Fruit fly (Drosophila melanogaster) whole organism, embryonic: ENCODE data around the gene Prosbeta2R2.

ENCODE experiments used
- Adf1 ChIP-seq: fragments of 200-800 bp; sonication (Bioruptor generic); IDR thresholded peaks from 2 replicates; pipeline ENCODE4 v1.3.6; 2022; ENCODE audit warnings: missing biosample characterization, missing genetic modification characterization
- Atf6 ChIP-seq: fragments of 200-800 bp; sonication (Bioruptor generic); IDR thresholded peaks from 2 replicates; pipeline ENCODE4 v1.3.6; 2022; ENCODE audit warnings: missing biosample characterization, missing genetic modification characterization
- CG10462 ChIP-seq: fragments of 200-800 bp; sonication (Bioruptor generic); optimal IDR thresholded peaks from 2 replicates; lab custom pipeline; 2016; ENCODE audit warnings: missing biosample characterization, missing genetic modification characterization
- CG11723 ChIP-seq: fragments of 200-800 bp; sonication (Bioruptor generic); optimal IDR thresholded peaks from 2 replicates; lab custom pipeline; 2017; ENCODE audit warnings: missing biosample characterization, mild to moderate bottlenecking, missing genetic modification characterization
- CG14441 ChIP-seq: fragments of 200-800 bp; sonication (Bioruptor generic); IDR thresholded peaks from 2 replicates; pipeline ENCODE4 v1.3.6; 2022; ENCODE audit warnings: missing biosample characterization, missing genetic modification characterization
- CG1602 ChIP-seq: fragments of 200-800 bp; sonication (Bioruptor generic); optimal IDR thresholded peaks from 3 replicates; lab custom pipeline; 2016; ENCODE audit warnings: missing biosample characterization, missing genetic modification characterization
- CG16813 ChIP-seq: fragments of 200-800 bp; sonication (Bioruptor generic); IDR thresholded peaks from 3 replicates; pipeline ENCODE4 v1.3.6; 2022; ENCODE audit warnings: missing biosample characterization, missing genetic modification characterization; ENCODE audit not compliant: partially characterized antibody
- CG18011 ChIP-seq: fragments of 200-800 bp; sonication (Bioruptor generic); optimal IDR thresholded peaks from 2 replicates; lab custom pipeline; 2017; ENCODE audit warnings: missing biosample characterization, missing genetic modification characterization, mild to moderate bottlenecking, moderate library complexity, missing genotype
- CG18262 ChIP-seq: fragments of 200-800 bp; optimal IDR thresholded peaks from 3 replicates; lab custom pipeline; 2019; ENCODE audit warnings: missing biosample characterization, mild to moderate bottlenecking, missing genetic modification characterization, moderate library complexity
- CG2129 ChIP-seq: fragments of 200-800 bp; sonication (Bioruptor generic); IDR thresholded peaks from 2 replicates; pipeline ENCODE4 v1.3.6; 2022; ENCODE audit warnings: missing biosample characterization, missing genetic modification characterization; ENCODE audit not compliant: partially characterized antibody
- CG2199 ChIP-seq: fragments of 200-800 bp; sonication (Bioruptor generic); IDR thresholded peaks from 3 replicates; pipeline ENCODE4 v1.3.6; 2022; ENCODE audit warnings: missing biosample characterization, missing genetic modification characterization
- CG30020 ChIP-seq: fragments of 200-800 bp; optimal IDR thresholded peaks from 2 replicates; lab custom pipeline; 2019; ENCODE audit warnings: missing biosample characterization, mild to moderate bottlenecking, missing genetic modification characterization, moderate library complexity
- CG31388 ChIP-seq: fragments of 200-800 bp; sonication (Bioruptor generic); optimal IDR thresholded peaks from 2 replicates; lab custom pipeline; 2016; ENCODE audit warnings: missing biosample characterization, missing genetic modification characterization
- CG31441 ChIP-seq: fragments of 200-800 bp; sonication (Bioruptor generic); IDR thresholded peaks from 2 replicates; pipeline ENCODE4 v1.3.6; 2022; ENCODE audit warnings: missing biosample characterization, missing genetic modification characterization
- CG3407 ChIP-seq: fragments of 200-800 bp; sonication (Bioruptor generic); optimal IDR thresholded peaks from 2 replicates; lab custom pipeline; 2018; ENCODE audit warnings: missing biosample characterization, mild to moderate bottlenecking, missing genetic modification characterization
- CG4360 ChIP-seq: fragments of 200-800 bp; sonication (Bioruptor generic); IDR thresholded peaks from 2 replicates; pipeline ENCODE4 v1.3.6; 2022; ENCODE audit warnings: missing biosample characterization, missing genetic modification characterization
- CG4820 ChIP-seq: fragments of 200-800 bp; sonication (Bioruptor generic); optimal IDR thresholded peaks from 3 replicates; lab custom pipeline; 2016; ENCODE audit warnings: missing biosample characterization, missing genetic modification characterization
- CG6813 ChIP-seq: fragments of 200-800 bp; sonication (Bioruptor generic); optimal IDR thresholded peaks from 2 replicates; lab custom pipeline; 2017; ENCODE audit warnings: missing biosample characterization, missing genetic modification characterization, mild to moderate bottlenecking, moderate library complexity, missing genetic modification reagents
- CG7786 ChIP-seq: fragments of 200-800 bp; sonication (Bioruptor generic); optimal IDR thresholded peaks from 2 replicates; lab custom pipeline; 2016; ENCODE audit warnings: missing biosample characterization, missing genetic modification characterization
- CG9817 ChIP-seq: fragments of 200-800 bp; sonication (Bioruptor generic); optimal IDR thresholded peaks from 2 replicates; lab custom pipeline; 2018; ENCODE audit warnings: missing biosample characterization, mild to moderate bottlenecking, missing genetic modification characterization, moderate library complexity
- CG9876 ChIP-seq: fragments of 200-800 bp; sonication (Bioruptor generic); optimal IDR thresholded peaks from 2 replicates; lab custom pipeline; 2016; ENCODE audit warnings: missing biosample characterization, missing genetic modification characterization
- D19A ChIP-seq: fragments of 200-800 bp; optimal IDR thresholded peaks from 3 replicates; lab custom pipeline; 2019; ENCODE audit warnings: missing biosample characterization, mild to moderate bottlenecking, missing genetic modification characterization, moderate library complexity
- Deaf1 ChIP-seq: fragments of 200-800 bp; optimal IDR thresholded peaks from 3 replicates; lab custom pipeline; 2019; ENCODE audit warnings: missing biosample characterization, mild to moderate bottlenecking, missing genetic modification characterization, moderate library complexity
- Dip2 ChIP-seq: fragments of 200-800 bp; sonication (Bioruptor generic); IDR thresholded peaks from 2 replicates; pipeline ENCODE4 v1.3.6; 2022; ENCODE audit warnings: missing biosample characterization, missing genetic modification characterization
- Drgx ChIP-seq: fragments of 200-800 bp; sonication (Bioruptor generic); IDR thresholded peaks from 2 replicates; pipeline ENCODE4 v1.3.6; 2022; ENCODE audit warnings: missing biosample characterization, missing genetic modification characterization
- HLHmδ ChIP-seq: fragments of 200-800 bp; sonication (Bioruptor generic); optimal IDR thresholded peaks from 2 replicates; lab custom pipeline; 2018; ENCODE audit warnings: missing biosample characterization, mild to moderate bottlenecking, missing genetic modification characterization, moderate library complexity
- Hr51 ChIP-seq, 2 experiments: fragments of 200-800 bp; sonication (Bioruptor generic); optimal IDR thresholded peaks; 2 replicates in 1 of 2; 3 replicates in 1 of 2; lab custom pipeline; 2016 to 2018; ENCODE audit warnings: missing biosample characterization in 2 of 2, missing genetic modification characterization in 2 of 2, mild to moderate bottlenecking in 1 of 2, moderate library complexity in 1 of 2
- Ptx1 ChIP-seq: fragments of 200-800 bp; sonication (Bioruptor generic); IDR thresholded peaks from 2 replicates; pipeline ENCODE4 v1.3.6; 2022; ENCODE audit warnings: missing biosample characterization, missing genetic modification characterization
- Rfx ChIP-seq: fragments of 200-800 bp; sonication (Bioruptor generic); IDR thresholded peaks from 2 replicates; pipeline ENCODE4 v1.3.6; 2022; ENCODE audit warnings: missing biosample characterization, missing genetic modification characterization
- Sox100B ChIP-seq: fragments of 200-800 bp; sonication (Bioruptor generic); optimal IDR thresholded peaks from 3 replicates; lab custom pipeline; 2018; ENCODE audit warnings: missing biosample characterization, mild to moderate bottlenecking, missing genetic modification characterization
- Trl ChIP-seq, 3 experiments: fragments of >200 bp in 2 of 3; fragments of 200-800 bp in 1 of 3; sonication (Bioruptor generic) in 1 of 3; optimal IDR thresholded peaks; 2 replicates in 1 of 3; 3 replicates in 2 of 3; lab custom pipeline; 2016 to 2017; ENCODE audit warnings: missing biosample characterization in 1 of 3, missing genetic modification characterization in 1 of 3
- ftz-f1 ChIP-seq: fragments of 200-800 bp; sonication (Bioruptor generic); optimal IDR thresholded peaks from 2 replicates; lab custom pipeline; 2016; ENCODE audit warnings: missing biosample characterization, missing genetic modification characterization
- fu2 ChIP-seq: fragments of 200-800 bp; sonication (Bioruptor generic); optimal IDR thresholded peaks from 2 replicates; lab custom pipeline; 2016; ENCODE audit warnings: missing biosample characterization, missing genetic modification characterization
- hbn ChIP-seq: fragments of 200-800 bp; sonication (Bioruptor generic); IDR thresholded peaks from 2 replicates; pipeline ENCODE4 v1.3.6; 2022; ENCODE audit warnings: missing biosample characterization, missing genetic modification characterization; ENCODE audit not compliant: partially characterized antibody
- klu ChIP-seq: fragments of 200-800 bp; sonication (Bioruptor generic); IDR thresholded peaks from 2 replicates; pipeline ENCODE4 v1.3.6; 2022; ENCODE audit warnings: missing biosample characterization, missing genetic modification characterization
- kni ChIP-seq: fragments of 200-800 bp; sonication (Bioruptor generic); optimal IDR thresholded peaks from 3 replicates; lab custom pipeline; 2017; ENCODE audit warnings: mild to moderate bottlenecking, missing biosample characterization, missing genetic modification reagents, missing genetic modification characterization
- lmd ChIP-seq: fragments of 200-800 bp; sonication (Bioruptor generic); IDR thresholded peaks from 2 replicates; pipeline ENCODE4 v1.3.6; 2022; ENCODE audit warnings: missing biosample characterization, missing genetic modification characterization
- onecut ChIP-seq: fragments of 200-800 bp; sonication (Bioruptor generic); IDR thresholded peaks from 2 replicates; pipeline ENCODE4 v1.3.6; 2022; ENCODE audit warnings: missing biosample characterization, missing genetic modification characterization
- slp2 ChIP-seq: fragments of 200-800 bp; sonication (Bioruptor generic); optimal IDR thresholded peaks from 2 replicates; lab custom pipeline; 2016; ENCODE audit warnings: missing biosample characterization, missing genetic modification characterization
- sug ChIP-seq: fragments of 200-800 bp; optimal IDR thresholded peaks from 2 replicates; lab custom pipeline; 2019; ENCODE audit warnings: missing biosample characterization, mild to moderate bottlenecking, missing genetic modification characterization, moderate library complexity
- tio ChIP-seq: fragments of 200-800 bp; sonication (Bioruptor generic); optimal IDR thresholded peaks from 2 replicates; lab custom pipeline; 2017; ENCODE audit warnings: missing biosample characterization, missing genetic modification characterization, inconsistent platforms
- wek ChIP-seq: fragments of 200-800 bp; sonication (Bioruptor generic); optimal IDR thresholded peaks from 3 replicates; lab custom pipeline; 2018; ENCODE audit warnings: missing biosample characterization, mild to moderate bottlenecking, missing genetic modification characterization, moderate library complexity
- wor ChIP-seq: fragments of 200-800 bp; sonication (Bioruptor generic); IDR thresholded peaks from 2 replicates; pipeline ENCODE4 v1.3.6; 2022; ENCODE audit warnings: missing biosample characterization, missing genetic modification characterization
- yki ChIP-seq: fragments of >200 bp; optimal IDR thresholded peaks from 3 replicates; lab custom pipeline; 2018
- zfh2 ChIP-seq: fragments of 200-800 bp; sonication (Bioruptor generic); optimal IDR thresholded peaks from 2 replicates; lab custom pipeline; 2016; ENCODE audit warnings: missing biosample characterization, missing genetic modification characterization

Prosbeta2R2 gene

DNA sequence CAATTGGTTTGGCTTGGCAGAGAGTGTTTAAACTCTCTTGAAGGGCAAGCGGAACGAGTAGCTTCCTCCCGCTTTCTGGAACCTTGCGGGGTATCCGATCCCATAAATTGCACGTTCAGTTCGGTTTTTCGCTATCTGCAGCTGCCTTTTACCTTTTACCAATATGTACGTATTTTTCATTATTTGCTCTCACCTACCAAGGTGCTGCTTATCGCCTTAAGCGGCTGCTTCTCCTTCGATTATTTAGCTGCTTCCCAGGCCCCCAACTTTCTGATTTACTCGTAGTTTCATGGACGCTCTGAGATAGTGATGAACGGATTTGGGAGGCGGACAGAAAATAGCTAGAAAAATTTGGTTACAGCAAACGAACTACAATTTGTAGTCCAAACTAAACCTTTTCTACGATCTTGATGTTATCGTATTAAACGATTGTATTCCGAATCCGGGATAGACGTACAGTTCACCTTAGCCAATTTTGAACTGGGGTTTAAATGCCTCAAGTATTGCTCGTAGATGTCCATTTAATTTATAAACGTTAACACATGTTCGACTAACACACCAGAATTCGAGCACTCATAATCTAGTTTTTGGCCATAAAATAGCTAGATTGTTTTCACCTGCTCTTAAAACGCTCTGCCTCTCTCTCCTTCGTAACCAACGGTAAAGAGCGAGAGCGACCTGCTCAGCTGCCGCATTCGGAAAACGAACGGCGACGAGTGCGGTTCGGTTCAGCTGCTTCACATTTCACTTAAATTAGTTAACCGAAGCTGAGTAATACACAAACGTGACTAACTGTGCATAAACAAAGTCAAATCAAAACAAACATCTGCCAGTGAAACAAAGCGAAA is 45.1 kb upstream of the Prosbeta2R2 start (continued):
- TF ChIP-seq Hr51 (GFP tag; optimal IDR thresholded peaks at IDR 0.05; lab: Kevin White, UChicago) = peak in 1 of 2 experiments; percentile 48
- no peak for TF ChIP-seq CG16813 (GFP tag; lab: Robert Waterston, UW)
- peak; percentile 29 for TF ChIP-seq zfh2
- no peak for TF ChIP-seq CG2129 (GFP tag; lab: Robert Waterston, UW)
- TF ChIP-seq HLHmδ (GFP tag; lab: Kevin White, UChicago) = peak; percentile 48
- no peak; the same call in 1 of the 2 replicates for TF ChIP-seq lmd (GFP tag; lab: Robert Waterston, UW)
- peak; percentile 3 for TF ChIP-seq CG30020 (tag; lab: Kevin White, UChicago)
- peak; percentile 79 for TF ChIP-seq sug
- no peak; the same call in 1 of the 2 replicates for TF ChIP-seq Adf1 (GFP tag; lab: Robert Waterston, UW)
- no peak for TF ChIP-seq CG6813 (GFP tag; lab: Kevin White, UChicago)
- TF ChIP-seq Drgx (GFP tag; lab: Robert Waterston, UW) = no peak; the same call in 1 of the 2 replicates
- TF ChIP-seq Atf6 (GFP tag; lab: Robert Waterston, UW) = 0 out of 2 replicates have a peak, but pooled peaks have one; percentile 32
- no peak for TF ChIP-seq CG31388
- peak; percentile 6 for TF ChIP-seq CG9817 (tag; lab: Kevin White, UChicago)
- peak; percentile 6; the same call in 1 of the 2 replicates for TF ChIP-seq onecut (GFP tag; lab: Robert Waterston, UW)
- TF ChIP-seq CG2199 = 0 out of 3 replicates have a peak, but pooled peaks have one; percentile 59
- TF ChIP-seq fu2 (GFP tag; lab: Kevin White, UChicago) = peak; percentile 22
- TF ChIP-seq CG1602 (GFP tag; lab: Kevin White, UChicago) = peak; percentile 7
- TF ChIP-seq yki (lab: Kevin White, UChicago) = peak; percentile 35
- peak; percentile 58 for TF ChIP-seq ftz-f1 (GFP tag; lab: Kevin White, UChicago)
- TF ChIP-seq CG14441 (GFP tag; lab: Robert Waterston, UW) = no peak
- TF ChIP-seq wek (GFP tag; lab: Kevin White, UChicago) = no peak
- no peak for TF ChIP-seq CG4820 (GFP tag; lab: Kevin White, UChicago)
- TF ChIP-seq wor (GFP tag; lab: Robert Waterston, UW) = no peak
- TF ChIP-seq CG4360 (GFP tag; lab: Robert Waterston, UW) = 0 out of 2 replicates have a peak, but pooled peaks have one; percentile 17
- peak; percentile 61 for TF ChIP-seq Sox100B (GFP tag; lab: Kevin White, UChicago)
- peak; percentile 45 for TF ChIP-seq CG9876 (GFP tag; lab: Kevin White, UChicago)
- peak; percentile 84 to 87 for TF ChIP-seq Trl (optimal IDR thresholded peaks at IDR 0.05; lab: Kevin White, UChicago)
- TF ChIP-seq Trl (GFP tag; optimal IDR thresholded peaks at IDR 0.05; lab: Kevin White, UChicago) = peak; percentile 16
- peak; percentile 24 for TF ChIP-seq slp2 (GFP tag; lab: Kevin White, UChicago)
- TF ChIP-seq kni (GFP tag; lab: Kevin White, UChicago) = peak; percentile 83

DNA sequence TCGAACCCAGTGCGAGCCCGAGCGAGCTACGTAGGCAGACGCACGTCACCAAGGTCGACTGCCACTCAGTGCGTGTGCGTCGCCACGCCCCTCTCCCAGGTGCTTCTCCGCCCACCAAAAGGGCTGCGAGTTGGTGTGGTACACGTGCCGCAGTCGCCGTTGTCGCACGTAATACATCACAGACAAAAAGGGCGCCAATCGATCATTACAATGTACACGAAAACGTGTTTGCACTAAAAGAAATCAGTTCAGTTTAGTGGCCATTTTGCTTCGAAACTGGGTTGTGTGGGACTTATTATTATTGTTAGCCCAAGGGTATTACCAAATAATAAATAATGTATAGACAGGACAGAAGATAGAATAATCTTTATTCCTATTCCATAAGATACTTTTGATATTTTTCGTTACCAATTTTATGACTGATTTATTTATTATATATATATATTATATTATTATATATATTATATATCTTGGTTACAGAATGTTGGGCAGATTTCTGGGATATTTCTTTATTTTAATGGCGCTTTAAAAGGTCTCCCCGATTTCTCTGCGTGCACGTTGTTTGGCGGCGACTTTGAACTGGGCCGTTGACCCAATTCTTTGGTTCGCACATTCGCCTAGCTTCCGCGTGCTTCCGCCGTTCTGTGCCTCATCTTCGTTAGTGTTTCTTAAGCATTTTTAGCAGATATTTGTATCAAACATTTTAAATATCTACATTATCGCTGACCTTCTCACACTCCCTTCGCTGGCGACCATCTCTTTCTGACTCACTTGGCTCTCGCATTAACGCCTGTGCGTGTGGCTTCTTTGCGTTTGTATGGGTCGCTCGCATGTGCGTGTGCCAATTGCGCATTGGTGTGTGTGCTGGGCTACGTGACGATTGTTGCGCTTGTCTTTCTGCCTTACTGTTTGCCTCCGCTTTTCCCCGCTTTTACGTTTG is 44.3 kb upstream of the Prosbeta2R2 start:
- TF ChIP-seq Deaf1 (tag; lab: Kevin White, UChicago) (peak; percentile 45), D19A (tag; lab: Kevin White, UChicago) (peak; percentile 86), CG18011 (peak; percentile 58), hbn (GFP tag; lab: Robert Waterston, UW) (0 out of 2 replicates have a peak, but pooled peaks have one; percentile 46), HLHmδ (GFP tag; lab: Kevin White, UChicago) (no peak), Ptx1 (GFP tag; lab: Robert Waterston, UW) (peak; percentile 83), CG10462 (peak; percentile 60), CG7786 (GFP tag; lab: Kevin White, UChicago) (peak; percentile 2), wor (GFP tag; lab: Robert Waterston, UW) (peak; percentile 61), Dip2 (GFP tag; lab: Robert Waterston, UW) (no peak), CG3407 (GFP tag; lab: Kevin White, UChicago) (peak; percentile 43), Rfx (GFP tag; lab: Robert Waterston, UW) (peak; percentile 83), CG31441 (peak; percentile 96), CG11723 (GFP tag; lab: Kevin White, UChicago) (peak; percentile 63), klu (GFP tag; lab: Robert Waterston, UW) (peak; percentile 73; the same call in 1 of the 2 replicates), CG18262 (tag; lab: Kevin White, UChicago) (peak; percentile 92), tio (GFP tag; lab: Kevin White, UChicago) (peak; percentile 56)
